Fruit fly (Drosophila melanogaster): Measurements from ENCODE around the gene aay.

The aay gene

DNA sequence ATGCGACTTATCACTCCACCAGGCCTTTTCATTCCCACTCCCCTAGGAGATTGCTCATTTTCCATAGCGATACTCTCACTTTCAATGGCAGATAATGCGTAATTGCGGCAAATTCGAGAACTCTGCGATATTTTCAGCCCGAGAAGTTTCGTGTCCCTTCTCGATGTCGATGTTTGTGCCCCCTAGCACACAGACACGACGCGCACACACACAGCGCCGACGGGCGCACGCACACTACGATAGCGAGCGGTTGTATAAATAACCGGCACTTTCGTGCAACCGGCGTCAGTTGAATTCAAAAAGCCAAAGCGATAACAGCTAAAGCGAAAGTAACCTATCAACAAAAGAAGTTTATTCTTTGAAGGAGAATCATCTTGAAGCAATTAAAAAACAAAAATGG lies 41.5 kb upstream of the aay start, which contains the start of gene Hsp23 (continued):
- no peak for TF ChIP-seq pdm3 (GFP tag; optimal IDR thresholded peaks at IDR 0.05)
- peak; percentile 37 for TF ChIP-seq CG3919 (GFP tag; optimal IDR thresholded peaks at IDR 0.05)
- no peak for TF ChIP-seq Hr4 (GFP tag; optimal IDR thresholded peaks at IDR 0.05)
- peak; percentile 30 for TF ChIP-seq topi (GFP tag; optimal IDR thresholded peaks at IDR 0.05)
- no peak for TF ChIP-seq fd59A (GFP tag; optimal IDR thresholded peaks at IDR 0.05)
- no peak for TF ChIP-seq CG11762 (GFP tag; optimal IDR thresholded peaks at IDR 0.05; ENCODE audit: insufficient read depth)
- no peak for TF ChIP-seq Hr38 (GFP tag; optimal IDR thresholded peaks at IDR 0.05)
- TF ChIP-seq eg (GFP tag; IDR thresholded peaks at IDR 0.05), result peak; percentile 37; the same call in 1 of the 3 replicates
- TF ChIP-seq CG3032 (tag; optimal IDR thresholded peaks at IDR 0.05), result peak; percentile 24
- peak; percentile 52 for TF ChIP-seq CG6854 (GFP tag; optimal IDR thresholded peaks at IDR 0.05)
- no peak for TF ChIP-seq dac (GFP tag; optimal IDR thresholded peaks at IDR 0.05)
- TF ChIP-seq Gug (GFP tag; IDR thresholded peaks at IDR 0.05), result no peak
- peak; percentile 8 for TF ChIP-seq Smox (GFP tag; optimal IDR thresholded peaks at IDR 0.05)

DNA sequence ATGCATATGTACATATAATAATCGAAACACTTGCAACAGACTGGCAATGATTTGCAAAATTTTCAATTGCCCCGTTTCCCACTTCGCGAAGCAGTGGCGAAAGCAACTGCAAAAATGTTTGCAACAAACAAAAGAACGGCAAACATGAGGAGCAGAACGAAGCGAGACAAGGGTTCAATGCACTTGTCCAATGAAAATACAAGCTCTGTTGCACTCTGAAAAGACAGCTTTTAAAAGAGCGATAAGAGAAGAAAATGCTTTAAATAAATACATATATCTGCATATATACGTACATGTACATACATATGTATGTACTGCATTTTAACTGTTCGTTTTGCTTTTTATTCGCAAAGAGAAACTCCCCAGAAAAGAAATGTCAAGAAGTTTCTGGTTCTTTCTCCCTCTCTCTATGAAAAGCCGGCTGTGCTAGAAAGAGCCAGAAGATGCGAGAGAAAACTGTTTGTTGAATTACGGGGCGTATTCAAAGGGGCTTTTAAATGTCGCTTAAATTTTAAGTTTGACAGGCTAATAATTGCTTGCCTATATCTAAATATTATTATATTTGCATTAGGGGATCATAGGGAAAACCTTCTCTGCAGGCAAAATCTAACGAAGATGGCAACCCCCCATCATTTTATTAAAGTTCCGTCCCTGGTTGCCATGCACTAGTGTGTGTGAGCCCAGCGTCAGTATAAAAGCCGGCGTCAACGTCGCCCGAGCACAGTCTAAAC lies 39.5 kb upstream of the aay start, which contains the start of gene Hsp27:
Gene Hsp27 (plus strand): TSS at position 719 of the 731 bp plus-strand sequence.
- TF ChIP-seq Hr39 (GFP tag; optimal IDR thresholded peaks at IDR 0.05) (peak; percentile 99), fd85E (GFP tag; optimal IDR thresholded peaks at IDR 0.05) (peak; percentile 99), Smox (GFP tag; optimal IDR thresholded peaks at IDR 0.05) (peak; percentile 99), Blimp-1 (GFP tag; optimal IDR thresholded peaks at IDR 0.05) (peak; percentile 98), CG7368 (GFP tag; optimal IDR thresholded peaks at IDR 0.05) (peak; percentile 100), CG8632 (GFP tag; optimal IDR thresholded peaks at IDR 0.05) (peak; percentile 100), Hr38 (GFP tag; optimal IDR thresholded peaks at IDR 0.05) (peak; percentile 70), Sox15 (GFP tag; optimal IDR thresholded peaks at IDR 0.05) (peak; percentile 99), Lpt (GFP tag; optimal IDR thresholded peaks at IDR 0.05) (peak; percentile 100), CG3032 (tag; optimal IDR thresholded peaks at IDR 0.05) (peak; percentile 100), CG6163 (GFP tag; IDR thresholded peaks at IDR 0.05) (peak; percentile 100), Gug (GFP tag; IDR thresholded peaks at IDR 0.05) (peak; percentile 100), CG10631 (GFP tag; optimal IDR thresholded peaks at IDR 0.05) (peak; percentile 100), fkh (GFP tag; optimal IDR thresholded peaks at IDR 0.05) (peak; percentile 98), CG16779 (tag; optimal IDR thresholded peaks at IDR 0.05) (peak; percentile 99), topi (GFP tag; optimal IDR thresholded peaks at IDR 0.05) (peak; percentile 100), Ets96B (tag; optimal IDR thresholded peaks at IDR 0.05) (peak; percentile 100), achi (GFP tag; optimal IDR thresholded peaks at IDR 0.05) (peak; percentile 99), vri (GFP tag; optimal IDR thresholded peaks at IDR 0.05) (peak; percentile 99), CG10669 (GFP tag; optimal IDR thresholded peaks at IDR 0.05) (peak; percentile 100), pdm3 (GFP tag; optimal IDR thresholded peaks at IDR 0.05) (peak; percentile 100), CG8119 (GFP tag; IDR thresholded peaks at IDR 0.05) (peak; percentile 100), CG11902 (GFP tag; optimal IDR thresholded peaks at IDR 0.05) (peak; percentile 100), CG8319 (GFP tag; optimal IDR thresholded peaks at IDR 0.05) (peak; percentile 100), CG6808 (GFP tag; optimal IDR thresholded peaks at IDR 0.05) (peak; percentile 99), ss (GFP tag; optimal IDR thresholded peaks at IDR 0.05) (peak; percentile 99), CG6792 (GFP tag; optimal IDR thresholded peaks at IDR 0.05) (peak; percentile 100), CG9139 (GFP tag; optimal IDR thresholded peaks at IDR 0.05) (peak; percentile 99), Eip93F (GFP tag; optimal IDR thresholded peaks at IDR 0.05) (peak; percentile 100), esn (GFP tag; optimal IDR thresholded peaks at IDR 0.05) (peak; percentile 100), Eip78C (GFP tag) (peak; percentile 100), CG6276 (GFP tag; optimal IDR thresholded peaks at IDR 0.05) (peak; percentile 100), Sox14 (GFP tag; optimal IDR thresholded peaks at IDR 0.05) (peak; percentile 100), CG31627 (GFP tag; optimal IDR thresholded peaks at IDR 0.05) (peak; percentile 99), CG1621 (tag; optimal IDR thresholded peaks at IDR 0.05) (peak; percentile 99), CG4318 (GFP tag; optimal IDR thresholded peaks at IDR 0.05) (peak; percentile 100), net (GFP tag; optimal IDR thresholded peaks at IDR 0.05) (peak; percentile 100), Eip75B (GFP tag; optimal IDR thresholded peaks at IDR 0.05) (peak; percentile 100), CG11294 (GFP tag; IDR thresholded peaks at IDR 0.05) (peak; percentile 100), salr (GFP tag; optimal IDR thresholded peaks at IDR 0.05) (peak; percentile 99 to 100), Sox102F (GFP tag; optimal IDR thresholded peaks at IDR 0.05) (peak; percentile 100)

All from whole organism, prepupa.